Worm (Caenorhabditis elegans) whole organism, midembryonic: ENCODE measurements around the gene dao-6.

Experiments used
- cog-1 ChIP-seq: sonication (generic microtip); optimal IDR thresholded peaks from 2 replicates; lab custom pipeline; 2016; ENCODE audit warnings: missing genetic modification characterization, missing compliant biosample characterization
- klf-2 ChIP-seq: fragments of 200-800 bp; sonication (Bioruptor generic); conservative IDR thresholded peaks from 2 replicates; pipeline ENCODE4 v1.3.6; 2022; ENCODE audit warnings: missing genetic modification reagents, missing genetic modification characterization, missing compliant biosample characterization
- ref-1 ChIP-seq: fragments of 200-800 bp; sonication (Bioruptor generic); conservative IDR thresholded peaks from 2 replicates; pipeline ENCODE4 v1.3.6; 2022; ENCODE audit warnings: missing genetic modification reagents, missing genetic modification characterization, missing compliant biosample characterization
- ztf-29 ChIP-seq: fragments of 200-800 bp; sonication (Bioruptor generic); IDR thresholded peaks from 2 replicates; pipeline ENCODE4 v1.3.6; 2022; ENCODE audit warnings: missing genetic modification reagents, missing genetic modification characterization, missing compliant biosample characterization

DNA sequence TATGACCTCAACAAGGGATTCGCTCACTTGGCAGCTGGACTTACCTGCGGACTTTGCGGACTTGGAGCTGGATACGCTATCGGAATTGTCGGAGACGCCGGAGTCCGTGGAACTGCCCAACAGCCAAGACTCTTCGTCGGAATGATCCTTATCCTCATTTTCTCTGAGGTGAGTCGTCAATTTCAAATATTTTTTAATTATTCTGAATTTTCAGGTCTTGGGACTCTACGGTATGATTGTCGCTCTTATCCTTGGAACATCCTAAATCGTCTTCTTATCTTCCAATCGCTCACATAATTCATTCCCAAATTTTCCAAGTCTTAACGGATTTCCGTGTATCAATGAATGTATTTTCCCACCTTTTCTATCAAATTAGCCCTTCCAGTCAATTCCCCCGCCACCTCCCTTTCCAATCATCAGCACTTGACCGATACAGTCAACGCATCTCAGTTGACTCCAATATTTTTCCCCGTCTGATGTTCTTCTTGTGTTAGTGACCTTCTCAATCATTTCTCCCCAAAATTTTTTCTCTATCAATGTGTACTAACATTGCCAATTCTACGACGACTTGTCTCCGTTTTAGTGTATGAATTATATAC is 46.6 kb upstream of the dao-6 start, which contains the start of gene R10E11.6:
- TF ChIP-seq ref-1 (GFP tag; lab: Robert Waterston, UW): no peak
- TF ChIP-seq cog-1 (tag; lab: Kevin White, UChicago): no peak
- no peak for TF ChIP-seq ztf-29 (GFP tag; lab: Robert Waterston, UW)
- no peak for TF ChIP-seq klf-2 (GFP tag; lab: Robert Waterston, UW)
